Fruit fly (Drosophila melanogaster): ENCODE results near the gene fok.

dm6 chr2L:20121233-20121551 lies 36.3 kb upstream of the fok start:
- TF ChIP-seq Sox14 (GFP tag; optimal IDR thresholded peaks at IDR 0.05) = no peak
- TF ChIP-seq Eip75B (GFP tag; optimal IDR thresholded peaks at IDR 0.05) = no peak
- no peak for TF ChIP-seq CG8119 (GFP tag; IDR thresholded peaks at IDR 0.05)
- no peak for TF ChIP-seq Smox (GFP tag; optimal IDR thresholded peaks at IDR 0.05)
- no peak for TF ChIP-seq OdsH (GFP tag; optimal IDR thresholded peaks at IDR 0.05)
- TF ChIP-seq CG8319 (GFP tag; optimal IDR thresholded peaks at IDR 0.05) = no peak
- no peak for TF ChIP-seq net (GFP tag; optimal IDR thresholded peaks at IDR 0.05)
- TF ChIP-seq Hr39 (GFP tag; optimal IDR thresholded peaks at IDR 0.05) = no peak
